Fruit fly (Drosophila melanogaster) Kc167 (cell line): ENCODE results near the gene dbe.

Experiments used
- Myc ChIP-seq: fragments of >200 bp; optimal IDR thresholded peaks from 2 replicates; lab custom pipeline; 2017; ENCODE audit warnings: missing external identifiers
- Sin3A ChIP-seq: fragments of >200 bp; optimal IDR thresholded peaks from 2 replicates; lab custom pipeline; 2018; ENCODE audit warnings: missing external identifiers
- h ChIP-seq: fragments of >200 bp; optimal IDR thresholded peaks from 3 replicates; lab custom pipeline; 2018; ENCODE audit warnings: missing external identifiers
- insv ChIP-seq: fragments of >200 bp; optimal IDR thresholded peaks from 3 replicates; lab custom pipeline; 2018; ENCODE audit warnings: missing external identifiers
- psq ChIP-seq: fragments of >200 bp; optimal IDR thresholded peaks from 2 replicates; lab custom pipeline; 2017; ENCODE audit warnings: missing external identifiers
- ttk ChIP-seq: sonication (Bioruptor generic); optimal IDR thresholded peaks from 2 replicates; lab custom pipeline; 2017; ENCODE audit warnings: missing external identifiers

DNA sequence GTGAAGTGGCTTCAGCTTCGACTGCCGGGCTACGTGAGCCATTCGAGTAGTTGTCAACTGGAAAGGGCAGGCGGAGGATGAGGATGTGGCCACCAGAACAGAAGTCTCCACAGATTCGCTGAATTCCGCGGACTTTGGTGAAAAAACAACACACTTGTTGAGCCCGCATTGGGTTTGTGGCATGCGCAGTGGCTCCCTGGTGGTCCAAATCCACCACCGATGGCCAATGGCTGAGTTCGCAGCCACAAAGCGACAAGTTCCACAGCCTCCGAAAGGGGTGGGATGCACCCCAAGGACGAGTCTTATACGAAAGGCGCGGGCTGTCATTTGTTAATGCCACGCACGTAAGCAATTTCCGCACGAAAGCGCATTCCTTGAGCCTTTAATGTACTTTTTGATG, 49.1 kb upstream of the dbe start:
- no peak for TF ChIP-seq psq
- TF ChIP-seq insv (lab: Kevin White, UChicago), result no peak
- no peak for TF ChIP-seq h (lab: Kevin White, UChicago)
- TF ChIP-seq Sin3A (lab: Kevin White, UChicago), result no peak
- no peak for TF ChIP-seq Myc (lab: Kevin White, UChicago)
- no peak for TF ChIP-seq ttk (lab: Kevin White, UChicago)
